Worm (Caenorhabditis elegans): Measurements from ENCODE around the gene svh-5.

DNA sequence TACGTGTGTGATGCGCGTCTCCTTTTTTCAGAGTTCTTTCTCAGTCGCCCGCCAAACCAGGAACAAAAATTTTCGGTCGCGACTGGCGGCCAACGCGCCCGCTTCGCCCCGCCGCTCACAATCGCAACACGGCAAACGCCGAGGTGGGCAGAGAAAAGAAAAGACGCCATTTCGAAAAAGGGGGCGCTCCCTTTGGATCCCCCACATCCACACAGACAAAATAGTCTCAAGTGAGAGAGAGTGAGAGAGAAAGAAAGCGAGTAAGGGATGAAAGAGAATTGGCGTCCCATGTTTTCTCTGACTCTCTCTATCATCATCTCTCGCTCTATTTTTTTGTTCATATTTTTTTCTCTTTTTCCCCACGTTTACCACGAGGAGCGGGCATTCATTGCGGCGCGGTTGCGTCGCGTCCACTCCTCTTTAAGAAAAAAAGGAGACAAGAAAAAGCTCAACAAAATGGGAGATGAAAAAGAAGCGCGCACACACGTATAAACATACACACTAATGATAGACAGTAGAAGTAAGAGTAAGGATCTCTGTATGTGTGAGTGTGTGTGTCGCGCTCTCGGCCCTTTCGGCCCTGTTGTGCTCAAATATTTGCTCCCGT, 23.6 kb downstream of the svh-5 start:
- no peak for TF ChIP-seq elt-2 (tag; optimal IDR thresholded peaks at IDR 0.05)
- peak; percentile 74 for TF ChIP-seq tbx-2 (tag; optimal IDR thresholded peaks at IDR 0.05)
- TF ChIP-seq pha-4 (tag; optimal IDR thresholded peaks at IDR 0.05): no peak
- TF ChIP-seq Y22D7AL.16 (tag; optimal IDR thresholded peaks at IDR 0.05): no peak
- peak; percentile 57 for TF ChIP-seq rnt-1 (tag; optimal IDR thresholded peaks at IDR 0.05)
- no peak for TF ChIP-seq madf-2 (tag; optimal IDR thresholded peaks at IDR 0.05)
